Worm (Caenorhabditis elegans): ENCODE measurements around the gene srw-113.
A peak's percentile ranks its signal among the peaks of the same experiment; 100 is the strongest.

The srw-113 gene

ce11 chrV:15344481-15344880 is 11.5 kb downstream of the srw-113 start, which contains the start of gene wrt-8:
TSS of gene wrt-8 (minus strand) at chrV:15344581.
- no peak for TF ChIP-seq madf-5 (GFP tag; IDR thresholded peaks at IDR 0.05)
- TF ChIP-seq madf-9 (GFP tag; conservative IDR thresholded peaks at IDR 0.05) = no peak
- TF ChIP-seq F10B5.3 (tag; optimal IDR thresholded peaks at IDR 0.05) = no peak
- TF ChIP-seq sdz-12 (GFP tag; optimal IDR thresholded peaks at IDR 0.05) = no peak
- TF ChIP-seq zfp-3 (GFP tag; conservative IDR thresholded peaks at IDR 0.05) = no peak
- TF ChIP-seq spr-1 (tag; optimal IDR thresholded peaks at IDR 0.05) = no peak
- TF ChIP-seq mdt-29 (GFP tag; IDR thresholded peaks at IDR 0.05) = no peak
- no peak for TF ChIP-seq dmd-6 (GFP tag; IDR thresholded peaks at IDR 0.05)
- TF ChIP-seq ZK337.2 (GFP tag; IDR thresholded peaks at IDR 0.05) = no peak
- TF ChIP-seq ceh-82 (tag; optimal IDR thresholded peaks at IDR 0.05) = no peak
- no peak for TF ChIP-seq pqm-1 (tag; optimal IDR thresholded peaks at IDR 0.05)
- no peak for TF ChIP-seq nhr-42 (GFP tag; IDR thresholded peaks at IDR 0.05)

DNA sequence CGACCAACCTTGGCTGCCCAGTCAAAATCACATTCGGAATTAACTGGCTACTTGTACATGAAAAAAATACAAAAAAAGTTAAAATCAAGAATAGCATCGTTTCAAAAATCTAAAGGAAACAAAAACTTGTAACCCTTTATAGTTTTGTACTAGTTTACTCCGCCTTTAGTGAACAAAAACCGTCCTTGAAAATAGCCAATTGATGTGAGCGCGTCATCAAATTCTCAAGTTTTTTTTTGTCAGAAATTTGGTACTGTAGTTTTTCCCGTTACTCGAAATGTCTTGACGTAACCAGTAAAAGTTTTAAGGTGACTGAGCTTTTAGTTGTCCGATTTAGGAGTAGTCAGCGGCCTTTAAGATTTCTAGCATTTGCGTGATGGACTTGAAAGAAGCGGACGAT is 14.3 kb downstream of the srw-113 start, which contains the start of gene C29F3.3:
C29F3.3 (minus strand) TSS at position 101 of the 400 bp plus-strand sequence.
- no peak for TF ChIP-seq hlh-11 (tag; optimal IDR thresholded peaks at IDR 0.05)
- no peak for TF ChIP-seq ctbp-1 (GFP tag; IDR thresholded peaks at IDR 0.05)
- no peak for TF ChIP-seq dmd-8 (GFP tag; IDR thresholded peaks at IDR 0.05)
- no peak for TF ChIP-seq rbr-2 (tag; optimal IDR thresholded peaks at IDR 0.05)
- TF ChIP-seq nhr-77 (tag; optimal IDR thresholded peaks at IDR 0.05) = no peak
- TF ChIP-seq lsy-2 (tag; optimal IDR thresholded peaks at IDR 0.05) = no peak
- no peak for TF ChIP-seq nhr-28 (tag; optimal IDR thresholded peaks at IDR 0.05)
- no peak for TF ChIP-seq daf-19 (GFP tag; conservative IDR thresholded peaks at IDR 0.05)
- TF ChIP-seq unc-130 (GFP tag; optimal IDR thresholded peaks at IDR 0.05) = no peak
- TF ChIP-seq snpc-4 (tag; optimal IDR thresholded peaks at IDR 0.05) = no peak
- no peak for TF ChIP-seq dmd-9 (GFP tag; IDR thresholded peaks at IDR 0.05)
- no peak for TF ChIP-seq egl-43 (GFP tag; IDR thresholded peaks at IDR 0.05)
- no peak for TF ChIP-seq madf-9 (GFP tag; conservative IDR thresholded peaks at IDR 0.05)
- no peak for TF ChIP-seq nhr-6 (tag; optimal IDR thresholded peaks at IDR 0.05)
- no peak for TF ChIP-seq F44E2.7 (GFP tag; IDR thresholded peaks at IDR 0.05)
- TF ChIP-seq mxl-3 (GFP tag; optimal IDR thresholded peaks at IDR 0.05) = no peak

DNA sequence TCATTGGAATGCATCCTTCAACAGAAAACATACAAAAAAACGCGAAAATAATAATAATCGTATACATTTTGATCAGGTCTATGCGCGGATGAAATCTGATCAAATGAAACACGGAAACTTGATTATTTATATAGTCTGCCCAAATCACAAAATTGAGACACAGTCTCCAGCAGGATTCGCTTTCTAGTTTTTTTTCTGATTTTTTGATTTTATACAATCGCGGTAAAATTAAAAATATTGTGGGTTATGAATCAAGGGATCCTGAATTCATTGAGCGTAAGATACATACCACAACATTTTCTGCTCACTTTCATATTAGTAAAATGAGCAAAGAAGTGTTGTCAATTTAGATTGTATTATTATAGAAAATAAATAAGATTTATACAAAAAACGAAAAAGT is 16.1 kb downstream of the srw-113 start, which contains the start of gene clec-230:
clec-230 (minus strand) TSS at position 101 of the 400 bp plus-strand sequence.
- TF ChIP-seq unc-62 (GFP tag; optimal IDR thresholded peaks at IDR 0.05 in 1 of 2) (peak in 1 of 2 experiments; percentile 64), unc-62 (tag; optimal IDR thresholded peaks at IDR 0.05) (no peak), F26F4.8 (GFP tag; conservative IDR thresholded peaks at IDR 0.05) (no peak), ceh-28 (tag; optimal IDR thresholded peaks at IDR 0.05) (no peak), R02D3.7 (tag; optimal IDR thresholded peaks at IDR 0.05) (no peak)

ce11 chrV:15350615-15351014 is 17.7 kb downstream of the srw-113 start, which contains the start of gene clec-231:
TSS of gene clec-231 (minus strand) at chrV:15350715.
- TF ChIP-seq ceh-44 (GFP tag; IDR thresholded peaks at IDR 0.05) (no peak), ztf-11 (tag; optimal IDR thresholded peaks at IDR 0.05) (no peak), php-3 (GFP tag; IDR thresholded peaks at IDR 0.05) (no peak), nhr-11 (tag; optimal IDR thresholded peaks at IDR 0.05) (no peak), daf-16 (GFP tag; optimal IDR thresholded peaks at IDR 0.05) (no peak), daf-16 (tag; optimal IDR thresholded peaks at IDR 0.05) (no peak), fkh-10 (GFP tag; optimal IDR thresholded peaks at IDR 0.05) (no peak)
